Worm (Caenorhabditis elegans): ENCODE data around the gene vha-19.

- no peak for TF ChIP-seq him-1 (tag; optimal IDR thresholded peaks at IDR 0.05)
- no peak for TF ChIP-seq dao-5 (tag; optimal IDR thresholded peaks at IDR 0.05)
- TF ChIP-seq W03F9.2 (tag; optimal IDR thresholded peaks at IDR 0.05), result no peak
These were observed at the start of gene vha-19 for ce11 chrIV:3368638-3369247.
